Comparison of ENCODE assay signal across 8 worm cellular contexts in the genomic region with DNA sequence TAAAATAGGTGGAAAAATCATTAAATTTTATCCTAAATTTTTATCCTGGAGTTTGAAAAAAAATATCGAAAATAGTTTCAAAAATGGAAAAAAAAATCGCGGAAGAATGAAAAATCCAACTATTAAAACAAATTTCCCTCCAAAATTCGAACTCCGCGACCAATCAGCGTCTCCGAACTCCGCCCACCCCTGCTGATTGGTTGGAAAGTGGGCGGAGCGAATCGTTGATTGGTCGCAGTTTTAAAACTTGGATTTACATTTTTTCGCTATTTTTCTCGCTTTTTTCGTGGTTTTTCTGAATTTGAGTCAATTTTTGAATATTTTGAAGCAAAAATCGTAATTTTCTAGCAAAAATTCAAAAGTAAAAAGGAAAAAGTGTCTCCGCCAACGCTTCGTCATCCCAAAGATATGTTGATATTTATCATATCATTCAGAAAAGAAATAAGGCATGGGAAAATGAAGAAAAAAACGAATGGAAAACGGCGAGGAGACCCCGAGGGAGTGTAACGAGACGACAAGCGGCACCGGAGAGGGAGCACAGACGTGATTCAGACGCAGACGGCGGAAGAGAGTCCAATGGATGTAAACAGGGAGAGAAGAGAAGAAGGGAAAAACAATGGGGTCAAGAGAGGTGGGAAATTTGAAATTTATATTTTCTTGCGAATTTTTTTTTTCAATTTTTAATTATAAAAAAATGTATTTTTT.
A peak's percentile ranks its signal among the peaks of the same experiment; 100 is the strongest.
TF ChIP-seq lines count a peak whose summit lies in the region.

No protein-coding gene starts in this region.

TF ChIP-seq in whole organism, L1 larva, 84 proteins besides CTCF, POLR2A, EP300 and RAD21 (continues in another document):
- TF ChIP-seq unc-98 (GFP tag; IDR thresholded peaks at IDR 0.05; lab: Robert Waterston, UW) (no peak), lsy-2 (tag; optimal IDR thresholded peaks at IDR 0.05; lab: Kevin White, UChicago) (peak; percentile 53 to 54), ama-1 (optimal IDR thresholded peaks at IDR 0.05; lab: Kevin White, UChicago) (no peak), pag-3 (tag; optimal IDR thresholded peaks at IDR 0.05; lab: Kevin White, UChicago; ENCODE audit: borderline replicate concordance, insufficient read depth) (no peak), nhr-11 (tag; optimal IDR thresholded peaks at IDR 0.05; lab: Kevin White, UChicago) (no peak), ets-5 (GFP tag; IDR thresholded peaks at IDR 0.05; lab: Robert Waterston, UW) (no peak), nhr-47 (tag; optimal IDR thresholded peaks at IDR 0.05; lab: Kevin White, UChicago) (no peak), isw-1 (GFP tag; IDR thresholded peaks at IDR 0.05; lab: Robert Waterston, UW) (no peak), fkh-4 (tag; optimal IDR thresholded peaks at IDR 0.05; lab: Kevin White, UChicago; ENCODE audit: borderline replicate concordance) (no peak), F16B12.6 (tag; optimal IDR thresholded peaks at IDR 0.05; lab: Kevin White, UChicago) (no peak)

TF ChIP-seq in whole organism, L2 larva, 48 proteins besides CTCF, POLR2A, EP300 and RAD21 (continues in another document):
- no peak for TF ChIP-seq ztf-4 (tag; optimal IDR thresholded peaks at IDR 0.05; lab: Kevin White, UChicago)
- TF ChIP-seq zag-1 (tag; optimal IDR thresholded peaks at IDR 0.05; lab: Kevin White, UChicago), result no peak
- TF ChIP-seq lin-11 (tag; optimal IDR thresholded peaks at IDR 0.05; lab: Kevin White, UChicago), result peak; percentile 52
- TF ChIP-seq nhr-6 (tag; optimal IDR thresholded peaks at IDR 0.05; lab: Kevin White, UChicago), result no peak
- TF ChIP-seq peb-1 (tag; optimal IDR thresholded peaks at IDR 0.05; lab: Kevin White, UChicago), result no peak
- no peak for TF ChIP-seq ztf-1 (GFP tag; conservative IDR thresholded peaks at IDR 0.05; lab: Robert Waterston, UW)
- peak; percentile 64 for TF ChIP-seq unc-55 (GFP tag; optimal IDR thresholded peaks at IDR 0.05; lab: Kevin White, UChicago)
- peak; percentile 75 for TF ChIP-seq fos-1 (tag; optimal IDR thresholded peaks at IDR 0.05; lab: Kevin White, UChicago)
- peak; percentile 28 for TF ChIP-seq crh-2 (tag; optimal IDR thresholded peaks at IDR 0.05; lab: Kevin White, UChicago)
- peak; percentile 21 for TF ChIP-seq egl-27 (tag; optimal IDR thresholded peaks at IDR 0.05; lab: Kevin White, UChicago)
- TF ChIP-seq C34F6.9 (tag; optimal IDR thresholded peaks at IDR 0.05; lab: Kevin White, UChicago), result peak; percentile 46

TF ChIP-seq in whole organism, L3 larva, 47 proteins besides CTCF, POLR2A, EP300 and RAD21 (continues in another document):
- peak in 1 of 3 experiments; percentile 3 for TF ChIP-seq elt-3 (tag; optimal IDR thresholded peaks at IDR 0.05; lab: Kevin White, UChicago)
- TF ChIP-seq pha-4 (tag; optimal IDR thresholded peaks at IDR 0.05; lab: Kevin White, UChicago), result peak; percentile 94
- TF ChIP-seq egl-27 (tag; optimal IDR thresholded peaks at IDR 0.05; lab: Kevin White, UChicago), result no peak
- peak; percentile 40 for TF ChIP-seq snpc-4 (tag; optimal IDR thresholded peaks at IDR 0.05; lab: Kevin White, UChicago)
- TF ChIP-seq ZK546.5 (tag; optimal IDR thresholded peaks at IDR 0.05; lab: Kevin White, UChicago), result no peak
- TF ChIP-seq nfya-1 (tag; optimal IDR thresholded peaks at IDR 0.05; lab: Kevin White, UChicago; ENCODE audit: insufficient read depth), result peak; percentile 99
- no peak for TF ChIP-seq lsy-12 (tag; optimal IDR thresholded peaks at IDR 0.05; lab: Kevin White, UChicago)
- TF ChIP-seq daf-12 (tag; optimal IDR thresholded peaks at IDR 0.05; lab: Kevin White, UChicago), result no peak
- TF ChIP-seq elt-2 (tag; optimal IDR thresholded peaks at IDR 0.05; lab: Kevin White, UChicago), result peak; percentile 42
- TF ChIP-seq hmg-11 (tag; optimal IDR thresholded peaks at IDR 0.05; lab: Kevin White, UChicago), result peak; percentile 49

TF ChIP-seq in whole organism, L4 larva, 104 proteins besides CTCF, POLR2A, EP300 and RAD21 (continues in another document):
- TF ChIP-seq ceh-28 (tag; optimal IDR thresholded peaks at IDR 0.05; lab: Kevin White, UChicago), result no peak
- TF ChIP-seq ceh-82 (tag; optimal IDR thresholded peaks at IDR 0.05; lab: Kevin White, UChicago), result no peak
- peak in 1 of 2 experiments; percentile 41 for TF ChIP-seq mdl-1 (tag; optimal IDR thresholded peaks at IDR 0.05; lab: Kevin White, UChicago)
- TF ChIP-seq saeg-2 (GFP tag; IDR thresholded peaks at IDR 0.05; lab: Robert Waterston, UW), result no peak
- peak; percentile 29; the same call in 1 of the 2 replicates for TF ChIP-seq dmd-6 (GFP tag; IDR thresholded peaks at IDR 0.05; lab: Robert Waterston, UW)
- no peak for TF ChIP-seq nhr-48 (tag; optimal IDR thresholded peaks at IDR 0.05; lab: Kevin White, UChicago)
- TF ChIP-seq egl-43 (GFP tag; IDR thresholded peaks at IDR 0.05; lab: Robert Waterston, UW), result peak; percentile 48; the same call in 1 of the 2 replicates
- no peak for TF ChIP-seq ZK546.5 (tag; optimal IDR thresholded peaks at IDR 0.05; lab: Kevin White, UChicago)
- TF ChIP-seq skn-1 (tag; optimal IDR thresholded peaks at IDR 0.05; lab: Kevin White, UChicago), result no peak
- TF ChIP-seq mxl-2 (GFP tag; conservative IDR thresholded peaks at IDR 0.05; lab: Robert Waterston, UW), result no peak

TF ChIP-seq in whole organism, late embryonic, 69 proteins besides CTCF, POLR2A, EP300 and RAD21:
- TF ChIP-seq che-1 (tag; optimal IDR thresholded peaks at IDR 0.05; lab: Kevin White, UChicago) (no peak), ceh-34 (tag; optimal IDR thresholded peaks at IDR 0.05; lab: Kevin White, UChicago) (peak; percentile 12), ceh-31 (tag; optimal IDR thresholded peaks at IDR 0.05; lab: Kevin White, UChicago) (peak; percentile 32), nfya-1 (tag; optimal IDR thresholded peaks at IDR 0.05; lab: Kevin White, UChicago) (peak; percentile 99), ceh-18 (tag; optimal IDR thresholded peaks at IDR 0.05; lab: Kevin White, UChicago) (peak; percentile 7)

TF ChIP-seq in whole organism, midembryonic, 9 proteins besides CTCF, POLR2A, EP300 and RAD21:
- TF ChIP-seq T22C8.4 (GFP tag; IDR thresholded peaks at IDR 0.05; lab: Robert Waterston, UW) (no peak), cog-1 (tag; optimal IDR thresholded peaks at IDR 0.05; lab: Kevin White, UChicago) (peak; percentile 8)
TF ChIP-seq in whole organism, midembryonic: peak in this region for 1.

TF ChIP-seq in whole organism, mixed stage, embryonic, 35 proteins besides CTCF, POLR2A, EP300 and RAD21 (continues in another document):
- TF ChIP-seq nhr-237 (tag; optimal IDR thresholded peaks at IDR 0.05; lab: Kevin White, UChicago) (no peak), hlh-1 (tag; optimal IDR thresholded peaks at IDR 0.05; lab: Kevin White, UChicago) (peak; percentile 58), mls-2 (tag; optimal IDR thresholded peaks at IDR 0.05; lab: Kevin White, UChicago) (no peak), elt-3 (tag; optimal IDR thresholded peaks at IDR 0.05; lab: Kevin White, UChicago) (no peak), bed-3 (GFP tag; optimal IDR thresholded peaks at IDR 0.05; lab: Kevin White, UChicago) (no peak), unc-120 (tag; optimal IDR thresholded peaks at IDR 0.05; lab: Kevin White, UChicago; ENCODE audit: poor library complexity, severe bottlenecking) (no peak), ceh-39 (tag; optimal IDR thresholded peaks at IDR 0.05; lab: Kevin White, UChicago) (no peak), sptf-1 (tag; optimal IDR thresholded peaks at IDR 0.05; lab: Kevin White, UChicago) (no peak), zip-8 (tag; optimal IDR thresholded peaks at IDR 0.05; lab: Kevin White, UChicago) (no peak), lin-13 (tag; optimal IDR thresholded peaks at IDR 0.05; lab: Kevin White, UChicago) (peak; percentile 38), mab-5 (tag; optimal IDR thresholded peaks at IDR 0.05; lab: Kevin White, UChicago) (no peak), nhr-28 (tag; optimal IDR thresholded peaks at IDR 0.05; lab: Kevin White, UChicago) (no peak), ceh-83 (GFP tag; optimal IDR thresholded peaks at IDR 0.05; lab: Kevin White, UChicago) (no peak), nhr-76 (tag; optimal IDR thresholded peaks at IDR 0.05; lab: Kevin White, UChicago) (no peak), cnd-1 (tag; optimal IDR thresholded peaks at IDR 0.05; lab: Kevin White, UChicago) (no peak), M03D4.4 (tag; optimal IDR thresholded peaks at IDR 0.05; lab: Kevin White, UChicago) (no peak), elt-1 (tag; optimal IDR thresholded peaks at IDR 0.05; lab: Kevin White, UChicago; ENCODE audit: borderline replicate concordance, insufficient read depth) (no peak), ces-1 (GFP tag; optimal IDR thresholded peaks at IDR 0.05; lab: Kevin White, UChicago) (no peak), mep-1 (tag; optimal IDR thresholded peaks at IDR 0.05; lab: Kevin White, UChicago) (peak; percentile 2)

TF ChIP-seq in whole organism, young adult, 124 proteins besides CTCF, POLR2A, EP300 and RAD21 (continues in another document):
- TF ChIP-seq ztf-18 (tag; optimal IDR thresholded peaks at IDR 0.05; lab: Kevin White, UChicago), result no peak
- TF ChIP-seq lin-35 (GFP tag; optimal IDR thresholded peaks at IDR 0.05; lab: Kevin White, UChicago), result peak in 1 of 3 experiments; percentile 24
- TF ChIP-seq snpc-4 (GFP tag; optimal IDR thresholded peaks at IDR 0.05; lab: Kevin White, UChicago), result no peak
- peak in 1 of 4 experiments; percentile 8 for TF ChIP-seq snpc-4 (tag; optimal IDR thresholded peaks at IDR 0.05; lab: Kevin White, UChicago)
- TF ChIP-seq tbp1 (GFP tag; optimal IDR thresholded peaks at IDR 0.05; lab: Kevin White, UChicago), result peak; percentile 1
- TF ChIP-seq cebp-1 (GFP tag; IDR thresholded peaks at IDR 0.05; lab: Robert Waterston, UW), result no peak
- peak; percentile 55 for TF ChIP-seq cebp-1 (tag; optimal IDR thresholded peaks at IDR 0.05; lab: Kevin White, UChicago)
- TF ChIP-seq xnd-1 (tag; optimal IDR thresholded peaks at IDR 0.05; lab: Kevin White, UChicago), result no peak
- 0 out of 2 replicates have a peak, but pooled peaks have one; percentile 14 for TF ChIP-seq K11D2.4 (GFP tag; IDR thresholded peaks at IDR 0.05; lab: Robert Waterston, UW)
- no peak for TF ChIP-seq nhr-27 (tag; optimal IDR thresholded peaks at IDR 0.05; lab: Kevin White, UChicago)
- TF ChIP-seq nfyb-1 (GFP tag; IDR thresholded peaks at IDR 0.05; lab: Robert Waterston, UW), result peak; percentile 97
- no peak for TF ChIP-seq ama-1 (optimal IDR thresholded peaks at IDR 0.05; lab: Kevin White, UChicago)
- TF ChIP-seq ama-1 (GFP tag; optimal IDR thresholded peaks at IDR 0.05; lab: Kevin White, UChicago), result no peak
- peak; percentile 9 for TF ChIP-seq lin-40 (tag; optimal IDR thresholded peaks at IDR 0.05; lab: Kevin White, UChicago)
- TF ChIP-seq bed-1 (GFP tag; IDR thresholded peaks at IDR 0.05; lab: Robert Waterston, UW), result no peak
- no peak for TF ChIP-seq zim-3 (tag; optimal IDR thresholded peaks at IDR 0.05; lab: Kevin White, UChicago)
- peak; percentile 85 for TF ChIP-seq zfh-2 (GFP tag; conservative IDR thresholded peaks at IDR 0.05; lab: Robert Waterston, UW)
- TF ChIP-seq nhr-80 (tag; optimal IDR thresholded peaks at IDR 0.05; lab: Kevin White, UChicago), result peak; percentile 46
- TF ChIP-seq dox-1 (GFP tag; IDR thresholded peaks at IDR 0.05; lab: Robert Waterston, UW), result 0 out of 2 replicates have a peak, but pooled peaks have one; percentile 26
- TF ChIP-seq repo-1 (tag; optimal IDR thresholded peaks at IDR 0.05; lab: Kevin White, UChicago), result no peak
- peak; percentile 45 for TF ChIP-seq attf-5 (GFP tag; optimal IDR thresholded peaks at IDR 0.05; lab: Kevin White, UChicago)
